Worm (Caenorhabditis elegans): ENCODE measurements around the gene srbc-24.

ce11 chrV:2109295-2109694, 42.3 kb upstream of the srbc-24 start, which contains the start of gene ckb-4:
- TF ChIP-seq T22C8.4 (GFP tag; IDR thresholded peaks at IDR 0.05), result no peak
- TF ChIP-seq flt-1 (GFP tag; IDR thresholded peaks at IDR 0.05), result no peak
- no peak for TF ChIP-seq med-1 (GFP tag; optimal IDR thresholded peaks at IDR 0.05; ENCODE audit: insufficient read depth)
